Worm (Caenorhabditis elegans): ENCODE measurements around the gene srh-92.

ce11 chrV:7436911-7437310 lies 23.9 kb downstream of the srh-92 start:
- TF ChIP-seq blmp-1 (tag; optimal IDR thresholded peaks at IDR 0.05) (peak; percentile 94), nhr-11 (tag; optimal IDR thresholded peaks at IDR 0.05) (no peak), nhr-76 (tag; optimal IDR thresholded peaks at IDR 0.05) (no peak), skn-1 (tag; optimal IDR thresholded peaks at IDR 0.05) (peak; percentile 54), elt-2 (tag; optimal IDR thresholded peaks at IDR 0.05) (no peak), unc-86 (tag; optimal IDR thresholded peaks at IDR 0.05) (no peak), dpl-1 (GFP tag; optimal IDR thresholded peaks at IDR 0.05) (peak in 2 of 3 experiments; percentile 20 to 31), pqm-1 (tag; optimal IDR thresholded peaks at IDR 0.05) (no peak), hpl-2 (GFP tag; optimal IDR thresholded peaks at IDR 0.05) (no peak), mep-1 (tag; optimal IDR thresholded peaks at IDR 0.05) (peak; percentile 58)
